Worm (Caenorhabditis elegans): ENCODE results near the gene pgp-5.

DNA sequence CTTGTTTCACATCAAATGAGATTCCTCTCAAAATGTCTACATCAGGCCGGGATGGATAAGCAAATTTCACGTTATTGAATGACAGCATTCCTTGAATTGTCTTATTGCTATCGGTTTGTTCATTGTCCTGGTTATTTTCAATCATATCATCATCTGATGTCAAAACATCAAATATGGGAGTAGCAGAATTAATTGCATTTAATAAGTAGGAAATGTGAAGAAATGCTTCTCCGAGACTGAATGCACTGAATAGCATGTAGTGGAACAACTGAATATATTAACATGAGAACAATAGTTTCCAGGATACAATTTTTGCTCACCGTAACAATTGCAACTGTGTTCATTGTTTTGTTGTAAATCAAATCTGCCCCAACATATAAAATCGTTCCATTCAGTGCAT lies 3.5 kb upstream of the pgp-5 start:
- TF ChIP-seq flt-1 (GFP tag; IDR thresholded peaks at IDR 0.05) = no peak
- TF ChIP-seq med-1 (GFP tag; optimal IDR thresholded peaks at IDR 0.05; ENCODE audit: insufficient read depth) = no peak
- TF ChIP-seq klf-2 (GFP tag; conservative IDR thresholded peaks at IDR 0.05) = no peak
- no peak for TF ChIP-seq ztf-23 (GFP tag; IDR thresholded peaks at IDR 0.05)
- no peak for TF ChIP-seq cog-1 (tag; optimal IDR thresholded peaks at IDR 0.05)
- no peak for TF ChIP-seq T22C8.4 (GFP tag; IDR thresholded peaks at IDR 0.05)
- TF ChIP-seq ztf-29 (GFP tag; IDR thresholded peaks at IDR 0.05) = no peak
- no peak for TF ChIP-seq ref-1 (GFP tag; conservative IDR thresholded peaks at IDR 0.05)
